Worm (Caenorhabditis elegans): ENCODE results near the gene srsx-9.

Gene srsx-9

DNA sequence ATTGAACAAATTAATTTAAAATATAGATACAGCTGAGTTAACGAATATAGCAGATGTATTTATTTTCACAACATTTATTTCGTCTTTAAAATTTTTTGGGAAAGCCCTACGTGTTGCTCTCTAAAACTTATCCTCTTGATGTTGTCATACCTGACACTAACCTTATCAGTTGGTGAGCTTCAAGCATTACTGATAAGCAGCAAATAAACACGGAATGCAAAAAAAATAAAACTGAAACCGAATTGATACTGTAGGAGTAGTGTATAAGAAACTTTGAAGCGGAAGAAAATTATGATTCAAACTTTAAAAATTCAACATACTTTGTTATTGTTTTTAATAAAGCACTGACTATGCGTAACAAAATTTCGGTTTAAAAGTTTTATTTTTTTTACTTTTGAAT lies 37.7 kb downstream of the srsx-9 start:
- TF ChIP-seq nhr-10 (tag; optimal IDR thresholded peaks at IDR 0.05) (no peak), aly-2 (tag; optimal IDR thresholded peaks at IDR 0.05) (no peak), lin-29 (GFP tag; IDR thresholded peaks at IDR 0.05) (no peak), pqm-1 (tag; optimal IDR thresholded peaks at IDR 0.05) (peak; percentile 68)

DNA sequence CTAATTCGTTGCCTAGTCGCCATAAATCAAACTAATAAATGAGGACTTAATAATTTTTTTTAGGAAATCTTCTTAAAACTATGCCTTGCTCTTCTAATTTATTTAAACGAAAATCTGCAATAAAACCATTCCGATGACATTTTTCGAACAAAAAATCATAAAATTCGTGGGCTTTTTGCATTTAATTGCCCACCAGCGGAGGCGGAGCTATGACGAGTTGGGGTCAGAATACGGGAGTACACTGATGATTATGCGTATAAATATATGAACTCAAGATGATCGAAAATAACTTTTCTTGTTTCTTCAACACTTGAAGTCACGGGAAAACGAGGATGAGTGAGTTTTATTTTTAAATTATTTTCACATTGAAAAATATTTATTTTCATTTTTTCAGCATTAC lies 38.4 kb downstream of the srsx-9 start, which contains the start of gene catp-2:
TSS of gene catp-2 (plus strand) at position 301 of the 400 bp plus-strand sequence.
- TF ChIP-seq sdz-12 (GFP tag; optimal IDR thresholded peaks at IDR 0.05) (no peak), rbr-2 (tag; optimal IDR thresholded peaks at IDR 0.05) (no peak), hif-1 (tag; optimal IDR thresholded peaks at IDR 0.05) (no peak), vab-7 (GFP tag; IDR thresholded peaks at IDR 0.05) (no peak), php-3 (GFP tag; IDR thresholded peaks at IDR 0.05) (no peak), attf-4 (tag; optimal IDR thresholded peaks at IDR 0.05) (no peak), mes-2 (tag; optimal IDR thresholded peaks at IDR 0.05; ENCODE audit: poor library complexity, severe bottlenecking) (no peak), saeg-2 (GFP tag; IDR thresholded peaks at IDR 0.05) (no peak), arid-1 (GFP tag; conservative IDR thresholded peaks at IDR 0.05) (no peak), lim-7 (GFP tag; IDR thresholded peaks at IDR 0.05) (no peak), dpl-1 (GFP tag; optimal IDR thresholded peaks at IDR 0.05) (no peak), ZK337.2 (GFP tag; IDR thresholded peaks at IDR 0.05) (no peak), nhr-41 (GFP tag; IDR thresholded peaks at IDR 0.05) (no peak), F10B5.3 (tag; optimal IDR thresholded peaks at IDR 0.05) (no peak)

- TF ChIP-seq unc-62 (GFP tag; optimal IDR thresholded peaks at IDR 0.05 in 1 of 2) (peak in 1 of 2 experiments; percentile 98), unc-62 (tag; optimal IDR thresholded peaks at IDR 0.05) (no peak), mdl-1 (tag; optimal IDR thresholded peaks at IDR 0.05) (no peak), vab-7 (GFP tag; IDR thresholded peaks at IDR 0.05) (no peak), aha-1 (tag) (no peak), T26A8.4 (GFP tag; IDR thresholded peaks at IDR 0.05) (no peak), madf-9 (GFP tag; conservative IDR thresholded peaks at IDR 0.05) (no peak), lin-29 (GFP tag; IDR thresholded peaks at IDR 0.05) (no peak)
These were observed 39.6 kb downstream of the srsx-9 start for ce11 chrV:4933268-4933667.

ce11 chrV:4932814-4933213 lies 40.0 kb downstream of the srsx-9 start, which contains the start of gene C02E7.10:
C02E7.10 (minus strand) TSS chrV:4933045.
- TF ChIP-seq spr-1 (tag; optimal IDR thresholded peaks at IDR 0.05) (no peak), dve-1 (tag; optimal IDR thresholded peaks at IDR 0.05; ENCODE audit: insufficient read depth) (no peak), unc-62 (GFP tag; optimal IDR thresholded peaks at IDR 0.05 in 1 of 2) (peak in 1 of 2 experiments; percentile 90), unc-62 (tag; optimal IDR thresholded peaks at IDR 0.05) (no peak), daf-16 (GFP tag; optimal IDR thresholded peaks at IDR 0.05) (no peak), daf-16 (tag; optimal IDR thresholded peaks at IDR 0.05) (no peak)

ce11 chrV:4929842-4930241 lies 43.0 kb downstream of the srsx-9 start, which contains the start of gene str-205:
str-205 (minus strand) TSS chrV:4929942.
- TF ChIP-seq snpc-1.2 (GFP tag; IDR thresholded peaks at IDR 0.05) (no peak), madf-5 (GFP tag; IDR thresholded peaks at IDR 0.05) (no peak), php-3 (GFP tag; IDR thresholded peaks at IDR 0.05) (no peak), ceh-20 (GFP tag; IDR thresholded peaks at IDR 0.05) (no peak), lir-3 (tag; optimal IDR thresholded peaks at IDR 0.05) (no peak), lin-15B (tag; optimal IDR thresholded peaks at IDR 0.05) (no peak), aha-1 (tag) (no peak), attf-4 (tag; optimal IDR thresholded peaks at IDR 0.05) (no peak), ztf-7 (tag; optimal IDR thresholded peaks at IDR 0.05) (no peak), mxl-2 (GFP tag; conservative IDR thresholded peaks at IDR 0.05) (no peak)
